Worm (Caenorhabditis elegans): ENCODE results near the gene henn-1.

Gene henn-1

DNA sequence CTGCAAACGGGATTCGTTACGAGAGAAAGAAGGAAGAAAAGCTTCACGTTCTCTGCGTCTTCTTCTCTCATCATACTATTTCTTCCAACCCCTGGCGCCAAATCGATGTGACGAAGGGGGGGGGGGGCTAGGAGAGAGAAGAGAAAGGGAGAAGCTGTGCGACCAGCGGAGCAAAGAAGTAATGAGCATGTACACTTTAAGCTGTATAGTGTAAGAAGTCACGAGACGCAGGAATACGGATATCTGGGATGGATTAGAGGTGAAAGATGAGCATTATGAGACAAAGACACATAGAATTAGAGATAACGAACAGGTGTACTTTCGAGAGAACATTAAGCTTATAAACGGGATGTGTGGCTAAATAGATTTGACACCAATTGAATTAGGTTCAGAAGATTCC, 30.7 kb upstream of the henn-1 start:
- TF ChIP-seq lin-39 (tag; optimal IDR thresholded peaks at IDR 0.05) (peak; percentile 60), lin-15B (tag; optimal IDR thresholded peaks at IDR 0.05) (peak; percentile 33), elt-2 (tag; optimal IDR thresholded peaks at IDR 0.05) (no peak), pqm-1 (tag; optimal IDR thresholded peaks at IDR 0.05) (no peak), snpc-4 (tag; optimal IDR thresholded peaks at IDR 0.05) (peak; percentile 43), nfya-1 (tag; optimal IDR thresholded peaks at IDR 0.05; ENCODE audit: insufficient read depth) (peak; percentile 77), nhr-11 (tag; optimal IDR thresholded peaks at IDR 0.05) (peak; percentile 5), nhr-28 (tag; optimal IDR thresholded peaks at IDR 0.05) (no peak)

ce11 chrIII:8202754-8203153, 29.7 kb upstream of the henn-1 start, which contains the start of gene snb-5:
Gene snb-5 (plus strand): TSS chrIII:8203054.
- no peak for TF ChIP-seq unc-39 (tag; optimal IDR thresholded peaks at IDR 0.05)
- TF ChIP-seq mml-1 (tag; optimal IDR thresholded peaks at IDR 0.05): no peak
- no peak for TF ChIP-seq ceh-9 (tag; optimal IDR thresholded peaks at IDR 0.05)
- no peak for TF ChIP-seq jun-1 (tag; optimal IDR thresholded peaks at IDR 0.05)
- no peak for TF ChIP-seq ceh-16 (tag; optimal IDR thresholded peaks at IDR 0.05)
- no peak for TF ChIP-seq fkh-10 (GFP tag; optimal IDR thresholded peaks at IDR 0.05)
- TF ChIP-seq nhr-76 (tag; optimal IDR thresholded peaks at IDR 0.05): no peak
- no peak for TF ChIP-seq skn-1 (tag; optimal IDR thresholded peaks at IDR 0.05)
- no peak for TF ChIP-seq elt-1 (tag; optimal IDR thresholded peaks at IDR 0.05)

DNA sequence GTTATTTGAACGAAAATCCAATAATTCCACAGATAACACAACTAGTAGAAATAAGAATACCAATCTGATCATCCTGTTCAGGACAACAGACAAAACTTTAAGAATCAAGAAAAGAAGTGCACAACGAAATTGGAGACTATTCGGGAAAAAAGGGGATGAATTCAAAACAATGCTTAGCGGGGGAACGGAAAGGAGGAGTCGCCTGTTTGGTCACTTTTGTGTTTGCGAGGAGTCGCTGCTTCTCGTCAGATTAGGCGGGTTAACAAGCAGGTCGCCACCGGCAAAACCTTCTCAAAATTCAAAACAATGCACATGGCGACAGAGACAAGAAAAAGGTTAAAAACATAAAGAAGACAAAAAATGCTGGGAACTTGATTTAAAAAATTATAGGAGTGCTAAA, 22.7 kb upstream of the henn-1 start, which contains the start of gene C30A5.10:
Gene C30A5.10, minus strand, starts transcription at position 101 of the 400 bp plus-strand sequence.
- TF ChIP-seq snpc-4 (tag; optimal IDR thresholded peaks at IDR 0.05) (no peak), lin-15B (tag; optimal IDR thresholded peaks at IDR 0.05) (no peak), mdl-1 (tag; optimal IDR thresholded peaks at IDR 0.05) (no peak), fkh-10 (GFP tag; optimal IDR thresholded peaks at IDR 0.05) (no peak), nhr-12 (tag; optimal IDR thresholded peaks at IDR 0.05) (no peak)

DNA sequence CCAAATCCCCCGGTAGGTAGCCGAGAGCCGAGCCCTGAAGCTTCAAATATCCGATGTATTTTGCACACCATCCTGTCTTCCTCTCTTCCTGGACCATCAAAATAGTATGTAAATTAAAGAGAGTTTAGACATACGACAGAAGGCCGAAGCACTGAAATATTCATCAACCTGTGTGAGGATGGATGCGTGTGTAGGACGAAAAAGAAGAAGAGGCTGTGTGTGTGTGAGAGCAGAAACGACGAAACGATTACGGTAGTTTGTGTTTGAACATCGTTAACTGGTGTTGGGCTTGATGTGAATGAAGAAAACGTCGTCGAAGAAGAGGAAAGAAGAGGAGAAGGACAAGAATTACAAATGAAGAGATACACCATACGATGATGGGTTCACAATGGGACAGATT, 20.9 kb upstream of the henn-1 start:
- TF ChIP-seq ztf-11 (tag; optimal IDR thresholded peaks at IDR 0.05) (no peak), fkh-10 (GFP tag; optimal IDR thresholded peaks at IDR 0.05) (no peak), unc-62 (GFP tag; optimal IDR thresholded peaks at IDR 0.05) (no peak), fos-1 (tag; optimal IDR thresholded peaks at IDR 0.05) (no peak), nfya-1 (tag; optimal IDR thresholded peaks at IDR 0.05; ENCODE audit: insufficient read depth) (peak; percentile 21), mml-1 (tag; optimal IDR thresholded peaks at IDR 0.05) (no peak)

DNA sequence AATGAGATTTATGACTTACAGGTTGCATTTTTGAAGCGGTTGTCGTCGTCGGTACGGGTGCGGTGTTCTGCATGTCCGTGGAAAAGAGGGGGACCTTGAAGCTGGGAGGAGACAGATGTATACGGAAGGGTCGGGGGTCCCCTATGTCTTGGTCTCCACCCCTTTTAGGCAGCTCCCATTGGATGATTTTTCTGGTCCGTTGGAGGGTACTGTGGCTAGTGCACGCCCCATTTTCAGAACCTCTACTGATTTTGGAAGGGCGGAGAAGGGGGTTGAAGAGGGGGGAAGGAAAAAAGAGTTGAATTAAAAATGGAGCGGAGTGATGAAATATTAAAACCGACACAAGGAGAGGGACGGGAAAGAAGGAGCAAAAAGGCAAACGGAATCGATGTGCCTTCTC, 16.2 kb upstream of the henn-1 start, which contains the start of gene unc-86:
Gene unc-86, minus strand, starts transcription at position 113 of the 400 bp plus-strand sequence.
- TF ChIP-seq unc-39 (tag; optimal IDR thresholded peaks at IDR 0.05) (no peak), nfya-1 (tag; optimal IDR thresholded peaks at IDR 0.05; ENCODE audit: insufficient read depth) (peak; percentile 67)

ce11 chrIII:8217919-8218318, 14.5 kb upstream of the henn-1 start, which contains the start of gene C30A5.16:
Gene C30A5.16 (plus strand): TSS chrIII:8218219.
- TF ChIP-seq nhr-12 (tag; optimal IDR thresholded peaks at IDR 0.05) (no peak), fkh-2 (tag; optimal IDR thresholded peaks at IDR 0.05) (no peak), ceh-82 (tag; optimal IDR thresholded peaks at IDR 0.05) (no peak), pha-4 (tag; optimal IDR thresholded peaks at IDR 0.05) (no peak), nhr-67 (tag; optimal IDR thresholded peaks at IDR 0.05) (no peak), unc-39 (tag; optimal IDR thresholded peaks at IDR 0.05) (no peak), tbx-2 (tag; optimal IDR thresholded peaks at IDR 0.05) (no peak), ZK546.5 (tag; optimal IDR thresholded peaks at IDR 0.05) (no peak), ceh-16 (tag; optimal IDR thresholded peaks at IDR 0.05) (no peak)

ce11 chrIII:8220081-8220480, 12.4 kb upstream of the henn-1 start:
- no peak for TF ChIP-seq ceh-28 (tag; optimal IDR thresholded peaks at IDR 0.05)
- TF ChIP-seq ceh-9 (tag; optimal IDR thresholded peaks at IDR 0.05): no peak
- no peak for TF ChIP-seq aly-2 (tag; optimal IDR thresholded peaks at IDR 0.05)
- no peak for TF ChIP-seq fos-1 (tag; optimal IDR thresholded peaks at IDR 0.05)
- no peak for TF ChIP-seq elt-3 (tag; optimal IDR thresholded peaks at IDR 0.05)
- no peak for TF ChIP-seq nhr-237 (tag; optimal IDR thresholded peaks at IDR 0.05)
- no peak for TF ChIP-seq mml-1 (tag; optimal IDR thresholded peaks at IDR 0.05)
- no peak for TF ChIP-seq sea-2 (GFP tag; optimal IDR thresholded peaks at IDR 0.05)
- TF ChIP-seq jun-1 (tag; optimal IDR thresholded peaks at IDR 0.05): no peak

All from whole organism, L3 larva.